Fruit fly (Drosophila melanogaster) whole organism, embryonic: Measurements from ENCODE around the gene Gycbeta100B.

Source experiments
- Ada2b ChIP-seq: fragments of 200-800 bp; sonication (Bioruptor generic); IDR thresholded peaks from 2 replicates; pipeline ENCODE4 v1.3.6; 2022; ENCODE audit warnings: missing biosample characterization, missing genetic modification characterization
- CG10209 ChIP-seq: fragments of 200-800 bp; sonication (Bioruptor generic); optimal IDR thresholded peaks from 3 replicates; lab custom pipeline; 2017; ENCODE audit warnings: missing biosample characterization, mild to moderate bottlenecking, missing genetic modification characterization, missing genetic modification reagents
- CG12104 ChIP-seq: fragments of 200-800 bp; sonication (Bioruptor generic); optimal IDR thresholded peaks from 3 replicates; lab custom pipeline; 2016; ENCODE audit warnings: missing biosample characterization, missing genetic modification characterization
- CG12391 ChIP-seq: fragments of 200-800 bp; sonication (Bioruptor generic); optimal IDR thresholded peaks from 3 replicates; lab custom pipeline; 2018; ENCODE audit warnings: missing biosample characterization, mild to moderate bottlenecking, missing genetic modification characterization, moderate library complexity
- CG13123 ChIP-seq: fragments of 200-800 bp; sonication (Bioruptor generic); optimal IDR thresholded peaks from 2 replicates; lab custom pipeline; 2016; ENCODE audit warnings: missing biosample characterization, missing genetic modification characterization
- CG13624 ChIP-seq: fragments of 200-800 bp; sonication (Bioruptor generic); optimal IDR thresholded peaks from 2 replicates; lab custom pipeline; 2016; ENCODE audit warnings: missing biosample characterization, missing genetic modification characterization
- CG15601 ChIP-seq: fragments of 200-800 bp; sonication (Bioruptor generic); optimal IDR thresholded peaks from 3 replicates; lab custom pipeline; 2019; ENCODE audit warnings: missing biosample characterization, mild to moderate bottlenecking, missing genetic modification characterization, moderate library complexity
- CG15696 ChIP-seq: fragments of 200-800 bp; sonication (Bioruptor generic); optimal IDR thresholded peaks from 2 replicates; lab custom pipeline; 2019; ENCODE audit warnings: missing biosample characterization, mild to moderate bottlenecking, missing genetic modification characterization, moderate library complexity
- CG2120 ChIP-seq: fragments of 200-800 bp; sonication (Bioruptor generic); optimal IDR thresholded peaks from 3 replicates; lab custom pipeline; 2016; ENCODE audit warnings: missing biosample characterization, missing genetic modification characterization
- CG2202 ChIP-seq: fragments of 200-800 bp; sonication (Bioruptor generic); optimal IDR thresholded peaks from 2 replicates; lab custom pipeline; 2018; ENCODE audit warnings: missing biosample characterization, mild to moderate bottlenecking, missing genetic modification characterization
- CG2712 ChIP-seq: fragments of 200-800 bp; optimal IDR thresholded peaks from 3 replicates; lab custom pipeline; 2019; ENCODE audit warnings: missing biosample characterization, mild to moderate bottlenecking, missing genetic modification characterization, moderate library complexity
- CG3065 ChIP-seq: fragments of 200-800 bp; sonication (Bioruptor generic); optimal IDR thresholded peaks from 2 replicates; lab custom pipeline; 2016; ENCODE audit warnings: missing biosample characterization, missing genetic modification characterization
- CG3163 ChIP-seq: fragments of 200-800 bp; sonication (Bioruptor generic); optimal IDR thresholded peaks from 3 replicates; lab custom pipeline; 2016; ENCODE audit warnings: missing biosample characterization, missing genetic modification characterization
- CG33213 ChIP-seq: fragments of 200-800 bp; sonication (Bioruptor generic); optimal IDR thresholded peaks from 3 replicates; lab custom pipeline; 2016; ENCODE audit warnings: missing biosample characterization, missing genetic modification characterization
- CG34376 ChIP-seq: fragments of 200-800 bp; sonication (Bioruptor generic); optimal IDR thresholded peaks from 2 replicates; lab custom pipeline; 2018; ENCODE audit warnings: missing biosample characterization, mild to moderate bottlenecking, missing genetic modification characterization
- CG3995 ChIP-seq: fragments of 200-800 bp; sonication (Bioruptor generic); optimal IDR thresholded peaks from 3 replicates; lab custom pipeline; 2016; ENCODE audit warnings: missing biosample characterization, missing genetic modification characterization
- CG4854 ChIP-seq: fragments of 200-800 bp; sonication (Bioruptor generic); optimal IDR thresholded peaks from 2 replicates; lab custom pipeline; 2016; ENCODE audit warnings: missing biosample characterization, missing genetic modification characterization, inconsistent platforms
- CG8924 ChIP-seq: fragments of 200-800 bp; optimal IDR thresholded peaks from 3 replicates; lab custom pipeline; 2019; ENCODE audit warnings: missing biosample characterization, mild to moderate bottlenecking, missing genetic modification characterization, moderate library complexity
- CG9437 ChIP-seq: fragments of 200-800 bp; sonication (Bioruptor generic); optimal IDR thresholded peaks from 2 replicates; lab custom pipeline; 2018; ENCODE audit warnings: missing biosample characterization, mild to moderate bottlenecking, missing genetic modification characterization
- CG9876 ChIP-seq: fragments of 200-800 bp; sonication (Bioruptor generic); optimal IDR thresholded peaks from 2 replicates; lab custom pipeline; 2016; ENCODE audit warnings: missing biosample characterization, missing genetic modification characterization
- D ChIP-seq, 2 experiments: fragments of 200-800 bp in 1 of 2; fragments of >200 bp in 1 of 2; sonication (Bioruptor generic) in 1 of 2; optimal IDR thresholded peaks; 2 replicates in 1 of 2; 3 replicates in 1 of 2; lab custom pipeline; 2017; ENCODE audit warnings: mild to moderate bottlenecking in 1 of 2, missing biosample characterization in 1 of 2, missing genetic modification characterization in 1 of 2, missing genetic modification reagents in 1 of 2
- Dfd ChIP-seq, 2 experiments: fragments of >200 bp; optimal IDR thresholded peaks; 2 replicates each; lab custom pipeline; 2017; ENCODE audit warnings: missing biosample characterization in 2 of 2, missing genetic modification characterization in 2 of 2
- Dll ChIP-seq: fragments of 200-800 bp; sonication (Bioruptor generic); IDR thresholded peaks from 4 replicates; pipeline ENCODE4 v1.3.6; 2022; ENCODE audit warnings: missing biosample characterization, missing genetic modification characterization; ENCODE audit not compliant: partially characterized antibody
- Elba2 ChIP-seq: fragments of 200-800 bp; sonication (Bioruptor generic); optimal IDR thresholded peaks from 3 replicates; lab custom pipeline; 2016; ENCODE audit warnings: missing biosample characterization, missing genetic modification characterization
- Hr78 ChIP-seq, 2 experiments: fragments of 200-800 bp in 1 of 2; fragments of >200 bp in 1 of 2; sonication (Bioruptor generic) in 1 of 2; optimal IDR thresholded peaks; 2 replicates each; lab custom pipeline; 2017 to 2019; ENCODE audit warnings: missing biosample characterization in 2 of 2, missing genetic modification characterization in 2 of 2, mild to moderate bottlenecking in 1 of 2, moderate library complexity in 1 of 2
- MTF-1 ChIP-seq: fragments of 200-800 bp; sonication (Bioruptor generic); optimal IDR thresholded peaks from 2 replicates; lab custom pipeline; 2018; ENCODE audit warnings: missing biosample characterization, mild to moderate bottlenecking, missing genetic modification characterization, borderline replicate concordance
- Med ChIP-seq: fragments of 200-800 bp; sonication (Bioruptor generic); peaks from one replicate; lab custom pipeline; 2016; ENCODE audit warnings: missing biosample characterization, missing genetic modification characterization, mild to moderate bottlenecking, inconsistent platforms, moderate library complexity
- NC2β ChIP-seq: fragments of 200-800 bp; sonication (Bioruptor generic); optimal IDR thresholded peaks from 2 replicates; lab custom pipeline; 2016; ENCODE audit warnings: missing biosample characterization, missing genetic modification characterization
- Nf-YB ChIP-seq: fragments of 200-800 bp; sonication (Bioruptor generic); optimal IDR thresholded peaks from 3 replicates; lab custom pipeline; 2019; ENCODE audit warnings: missing biosample characterization, mild to moderate bottlenecking, missing genetic modification characterization, moderate library complexity
- Nf-YC ChIP-seq: fragments of 200-800 bp; optimal IDR thresholded peaks from 3 replicates; lab custom pipeline; 2019; ENCODE audit warnings: missing biosample characterization, mild to moderate bottlenecking, missing genetic modification characterization, moderate library complexity
- Oaz ChIP-seq: fragments of 200-800 bp; sonication (Bioruptor generic); IDR thresholded peaks from 2 replicates; pipeline ENCODE4 v1.3.6; 2022; ENCODE audit warnings: missing biosample characterization, missing genetic modification characterization
- Sin3A ChIP-seq: fragments of >200 bp; optimal IDR thresholded peaks from 2 replicates; lab custom pipeline; 2018
- az2 ChIP-seq: fragments of 200-800 bp; sonication (Bioruptor generic); optimal IDR thresholded peaks from 3 replicates; lab custom pipeline; 2016; ENCODE audit warnings: missing biosample characterization, missing genetic modification characterization
- crol ChIP-seq: fragments of 200-800 bp; sonication (Bioruptor generic); IDR thresholded peaks from 2 replicates; pipeline ENCODE4 v1.3.6; 2022; ENCODE audit warnings: missing biosample characterization, missing genetic modification characterization
- eve ChIP-seq, 2 experiments: fragments of >200 bp; optimal IDR thresholded peaks; 2 replicates each; lab custom pipeline; 2017; ENCODE audit warnings: missing biosample characterization in 2 of 2, missing genetic modification characterization in 2 of 2
- fd64A ChIP-seq: fragments of 200-800 bp; sonication (Bioruptor generic); optimal IDR thresholded peaks from 3 replicates; lab custom pipeline; 2018; ENCODE audit warnings: missing biosample characterization, mild to moderate bottlenecking, missing genetic modification characterization
- gsb-n ChIP-seq: fragments of 200-800 bp; sonication (Bioruptor generic); optimal IDR thresholded peaks from 3 replicates; lab custom pipeline; 2018; ENCODE audit warnings: missing biosample characterization, mild to moderate bottlenecking, missing genetic modification characterization
- kni ChIP-seq: fragments of 200-800 bp; sonication (Bioruptor generic); optimal IDR thresholded peaks from 3 replicates; lab custom pipeline; 2017; ENCODE audit warnings: mild to moderate bottlenecking, missing biosample characterization, missing genetic modification reagents, missing genetic modification characterization
- lilli ChIP-seq: fragments of 200-800 bp; sonication (Bioruptor generic); optimal IDR thresholded peaks from 3 replicates; lab custom pipeline; 2016; ENCODE audit warnings: missing biosample characterization, missing genetic modification characterization
- nom ChIP-seq: fragments of 200-800 bp; sonication (Bioruptor generic); optimal IDR thresholded peaks from 2 replicates; lab custom pipeline; 2017; ENCODE audit warnings: missing biosample characterization, missing genetic modification characterization, mild to moderate bottlenecking, moderate library complexity, missing genetic modification reagents
- phol ChIP-seq: fragments of 200-800 bp; sonication (Bioruptor generic); optimal IDR thresholded peaks from 3 replicates; lab custom pipeline; 2018; ENCODE audit warnings: missing biosample characterization, mild to moderate bottlenecking, missing genetic modification characterization, moderate library complexity
- pzg ChIP-seq: fragments of 200-800 bp; sonication (Bioruptor generic); optimal IDR thresholded peaks from 3 replicates; lab custom pipeline; 2018; ENCODE audit warnings: missing biosample characterization, mild to moderate bottlenecking, missing genetic modification characterization, moderate library complexity
- slou ChIP-seq: fragments of 200-800 bp; sonication (Bioruptor generic); optimal IDR thresholded peaks from 3 replicates; lab custom pipeline; 2016; ENCODE audit warnings: missing biosample characterization, missing genetic modification characterization
- slp2 ChIP-seq: fragments of 200-800 bp; sonication (Bioruptor generic); optimal IDR thresholded peaks from 2 replicates; lab custom pipeline; 2016; ENCODE audit warnings: missing biosample characterization, missing genetic modification characterization
- ssp ChIP-seq: fragments of 200-800 bp; sonication (Bioruptor generic); IDR thresholded peaks from 2 replicates; pipeline ENCODE4 v1.3.6; 2022; ENCODE audit warnings: missing biosample characterization, missing genetic modification characterization
- tap ChIP-seq: fragments of 200-800 bp; optimal IDR thresholded peaks from 3 replicates; lab custom pipeline; 2019; ENCODE audit warnings: missing biosample characterization, mild to moderate bottlenecking, missing genetic modification characterization, moderate library complexity
- zen ChIP-seq: fragments of 200-800 bp; sonication (Bioruptor generic); optimal IDR thresholded peaks from 3 replicates; lab custom pipeline; 2018; ENCODE audit warnings: missing biosample characterization, mild to moderate bottlenecking, missing genetic modification characterization, moderate library complexity

Gene Gycbeta100B

DNA sequence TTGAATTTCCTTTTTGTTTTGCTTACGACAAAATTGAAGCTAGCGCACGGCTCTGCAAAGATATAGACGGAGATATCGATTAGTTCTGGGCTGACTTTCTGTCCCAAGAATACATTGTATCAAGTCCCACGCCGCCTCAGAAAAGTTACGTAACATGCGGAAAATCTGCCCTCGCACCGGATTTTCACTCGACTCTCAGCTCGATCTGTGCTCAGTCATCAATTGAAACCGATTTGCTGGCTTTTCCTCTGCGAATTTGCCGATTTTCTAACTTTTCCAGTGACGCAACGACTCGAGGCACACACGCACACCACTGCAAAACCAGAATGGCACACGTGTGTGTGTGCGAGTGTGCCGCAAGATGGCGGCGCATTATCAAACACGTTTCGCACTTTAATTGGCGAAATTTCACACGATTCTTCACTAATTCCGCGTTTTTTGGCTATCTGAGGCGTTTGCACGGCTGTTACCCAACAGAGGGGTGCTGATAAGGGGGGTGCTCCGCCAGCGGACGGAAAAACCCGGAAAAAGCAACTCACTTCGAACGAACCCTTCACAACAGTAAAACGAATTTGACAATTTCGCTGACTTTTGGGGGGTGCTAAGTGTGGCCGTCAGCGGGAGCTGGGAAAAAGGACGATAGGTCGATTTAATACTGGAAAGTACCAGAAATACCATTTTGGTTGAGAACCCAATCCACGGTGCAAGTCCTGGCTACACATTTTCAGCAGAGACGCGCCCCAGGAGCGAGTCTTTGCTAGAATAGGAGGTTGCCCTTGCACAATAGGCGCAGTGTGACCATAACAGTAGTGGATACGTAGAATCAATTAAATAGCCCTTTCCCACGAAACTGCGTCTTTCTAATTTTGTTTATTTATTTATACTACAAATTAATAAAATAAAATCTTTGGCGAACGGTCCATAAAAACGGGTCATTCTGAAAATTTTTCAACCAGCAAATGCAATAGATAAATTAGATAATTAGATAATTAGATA is 85.1 kb downstream of the Gycbeta100B start, which contains the start of gene ATPsynC (continued):
- TF ChIP-seq Dfd (GFP tag; optimal IDR thresholded peaks at IDR 0.05; lab: Kevin White, UChicago) (peak in 1 of 2 experiments; percentile 67), CG4854 (GFP tag; lab: Kevin White, UChicago) (peak; percentile 5), CG34376 (peak; percentile 82), CG15696 (peak; percentile 26), phol (tag; lab: Kevin White, UChicago) (peak; percentile 96), Ada2b (GFP tag; lab: Robert Waterston, UW) (no peak), CG15601 (tag; lab: Kevin White, UChicago) (peak; percentile 73), fd64A (GFP tag; lab: Kevin White, UChicago) (peak; percentile 32), CG12104 (peak; percentile 20), tap (tag; lab: Kevin White, UChicago) (peak; percentile 11), CG3995 (GFP tag; lab: Kevin White, UChicago) (peak; percentile 17), slp2 (GFP tag; lab: Kevin White, UChicago) (peak; percentile 21), slou (peak; percentile 10), CG13123 (GFP tag; lab: Kevin White, UChicago) (peak; percentile 17), Hr78 (GFP tag; optimal IDR thresholded peaks at IDR 0.05; lab: Kevin White, UChicago) (peak in 1 of 2 experiments; percentile 17), CG12391 (peak; percentile 57), nom (peak; percentile 66), Nf-YB (GFP tag; lab: Kevin White, UChicago) (peak; percentile 1), D (optimal IDR thresholded peaks at IDR 0.05; lab: Kevin White, UChicago) (peak; percentile 12), D (GFP tag; optimal IDR thresholded peaks at IDR 0.05; lab: Kevin White, UChicago) (no peak), crol (GFP tag; lab: Robert Waterston, UW) (no peak), Elba2 (GFP tag; lab: Kevin White, UChicago) (peak; percentile 79), CG13624 (GFP tag; lab: Kevin White, UChicago) (peak; percentile 45), gsb-n (tag; lab: Kevin White, UChicago) (peak; percentile 9), ssp (no peak), MTF-1 (peak; percentile 7), CG2120 (GFP tag; lab: Kevin White, UChicago) (peak; percentile 39), Dll (GFP tag; lab: Robert Waterston, UW) (no peak), pzg (GFP tag; lab: Kevin White, UChicago) (peak; percentile 100), Nf-YC (tag; lab: Kevin White, UChicago) (peak; percentile 39), az2 (GFP tag; lab: Kevin White, UChicago) (peak; percentile 93), kni (GFP tag; lab: Kevin White, UChicago) (peak; percentile 64), CG2712 (peak; percentile 52), lilli (GFP tag; lab: Kevin White, UChicago) (peak; percentile 75), Oaz (no peak), CG3163 (GFP tag; lab: Kevin White, UChicago) (peak; percentile 27), NC2β (peak; percentile 69), zen (tag; lab: Kevin White, UChicago) (peak; percentile 40), Med (GFP tag; lab: Kevin White, UChicago) (peak; percentile 96), CG2202 (tag; lab: Kevin White, UChicago) (peak; percentile 21), CG9876 (GFP tag; lab: Kevin White, UChicago) (no peak), CG9437 (peak; percentile 5), eve (GFP tag; optimal IDR thresholded peaks at IDR 0.05; lab: Kevin White, UChicago) (no peak), CG3065 (GFP tag; lab: Kevin White, UChicago) (peak; percentile 19), CG10209 (GFP tag; lab: Kevin White, UChicago) (peak; percentile 34), CG33213 (GFP tag; lab: Kevin White, UChicago) (peak; percentile 89), CG8924 (tag; lab: Kevin White, UChicago) (peak; percentile 48), Sin3A (lab: Kevin White, UChicago) (peak; percentile 79)
